Fruit fly (Drosophila melanogaster): ENCODE results near the gene Atg101.
A peak's percentile ranks its signal among the peaks of the same experiment; 100 is the strongest.

Atg101 gene

dm6 chrX:18775839-18776538 lies 15.5 kb upstream of the Atg101 start (continued):
- TF ChIP-seq amos (GFP tag; IDR thresholded peaks at IDR 0.05; ENCODE audit: partially characterized antibody): no peak
- TF ChIP-seq CG4404 (GFP tag; IDR thresholded peaks at IDR 0.05): no peak
- peak; percentile 44 for TF ChIP-seq Vsx1 (GFP tag; optimal IDR thresholded peaks at IDR 0.05)
- peak; percentile 62 for TF ChIP-seq Nf-YB (GFP tag; optimal IDR thresholded peaks at IDR 0.05)
- TF ChIP-seq PHDP (tag; optimal IDR thresholded peaks at IDR 0.05): peak; percentile 64
- TF ChIP-seq stwl (tag; optimal IDR thresholded peaks at IDR 0.05): no peak
- TF ChIP-seq CG11085 (GFP tag; IDR thresholded peaks at IDR 0.05): no peak
- TF ChIP-seq CG16815 (GFP tag; optimal IDR thresholded peaks at IDR 0.05): peak; percentile 68
- TF ChIP-seq jing (GFP tag; optimal IDR thresholded peaks at IDR 0.05): peak; percentile 45
- TF ChIP-seq ac (GFP tag; optimal IDR thresholded peaks at IDR 0.05): peak; percentile 31
- peak; percentile 87 for TF ChIP-seq gem (tag; optimal IDR thresholded peaks at IDR 0.05)
- no peak for TF ChIP-seq Ets97D (GFP tag; optimal IDR thresholded peaks at IDR 0.05)
- TF ChIP-seq Dek (tag; optimal IDR thresholded peaks at IDR 0.05): peak; percentile 17
- TF ChIP-seq Xbp1 (GFP tag; optimal IDR thresholded peaks at IDR 0.05): peak; percentile 58
- no peak for TF ChIP-seq CG1647 (GFP tag; optimal IDR thresholded peaks at IDR 0.05)
- no peak for TF ChIP-seq Adf1 (GFP tag; IDR thresholded peaks at IDR 0.05)
- peak; percentile 36 for TF ChIP-seq Six4 (GFP tag; optimal IDR thresholded peaks at IDR 0.05)
- 0 out of 3 replicates have a peak, but pooled peaks have one; percentile 48 for TF ChIP-seq ci (GFP tag; IDR thresholded peaks at IDR 0.05)
- peak; percentile 45; the same call in 1 of the 2 replicates for TF ChIP-seq ara (GFP tag; IDR thresholded peaks at IDR 0.05)
- no peak for TF ChIP-seq B-H1 (GFP tag; IDR thresholded peaks at IDR 0.05)
- peak; percentile 37; the same call in 1 of the 3 replicates for TF ChIP-seq CG34422 (GFP tag; IDR thresholded peaks at IDR 0.05)
- TF ChIP-seq rib (GFP tag; IDR thresholded peaks at IDR 0.05): no peak
- no peak for TF ChIP-seq ftz-f1 (GFP tag; optimal IDR thresholded peaks at IDR 0.05)
- TF ChIP-seq CG13775 (GFP tag; optimal IDR thresholded peaks at IDR 0.05): peak; percentile 52
- peak; percentile 67 for TF ChIP-seq CG10267 (tag; optimal IDR thresholded peaks at IDR 0.05)
- peak; percentile 47 for TF ChIP-seq chn (GFP tag; optimal IDR thresholded peaks at IDR 0.05)
- TF ChIP-seq NfI (GFP tag; optimal IDR thresholded peaks at IDR 0.05): peak; percentile 38
- peak; percentile 84 for TF ChIP-seq CG7556 (GFP tag; optimal IDR thresholded peaks at IDR 0.05)
- TF ChIP-seq CG2678 (tag; optimal IDR thresholded peaks at IDR 0.05): peak; percentile 73
- no peak for TF ChIP-seq Bteb2 (GFP tag; optimal IDR thresholded peaks at IDR 0.05)
- TF ChIP-seq otp (GFP tag; IDR thresholded peaks at IDR 0.05): no peak
- no peak for TF ChIP-seq MBD-R2 (GFP tag; IDR thresholded peaks at IDR 0.05)
- TF ChIP-seq CG17568 (GFP tag; optimal IDR thresholded peaks at IDR 0.05): no peak
- peak; percentile 74 for TF ChIP-seq CG13424 (tag; optimal IDR thresholded peaks at IDR 0.05)
- TF ChIP-seq hb (GFP tag; IDR thresholded peaks at IDR 0.05; ENCODE audit: partially characterized antibody): no peak
- no peak for TF ChIP-seq D19B (GFP tag; optimal IDR thresholded peaks at IDR 0.05)
- TF ChIP-seq crp (GFP tag; optimal IDR thresholded peaks at IDR 0.05): no peak
- no peak for TF ChIP-seq Mes4 (GFP tag; optimal IDR thresholded peaks at IDR 0.05)
- TF ChIP-seq CG18476 (GFP tag; optimal IDR thresholded peaks at IDR 0.05): peak; percentile 13
- peak; percentile 52 for TF ChIP-seq Spps (tag; optimal IDR thresholded peaks at IDR 0.05)
- no peak for TF ChIP-seq gro (GFP tag; optimal IDR thresholded peaks at IDR 0.05)
- peak; percentile 51 for TF ChIP-seq CG8290 (GFP tag; optimal IDR thresholded peaks at IDR 0.05)
- TF ChIP-seq CG8290 (tag; optimal IDR thresholded peaks at IDR 0.05): no peak
- TF ChIP-seq Sox102F (GFP tag; optimal IDR thresholded peaks at IDR 0.05): peak; percentile 74
- TF ChIP-seq Gsc (GFP tag; IDR thresholded peaks at IDR 0.05): no peak
- peak; percentile 66 for TF ChIP-seq tio (GFP tag; optimal IDR thresholded peaks at IDR 0.05)
- TF ChIP-seq hbn (GFP tag; IDR thresholded peaks at IDR 0.05; ENCODE audit: partially characterized antibody): no peak
- TF ChIP-seq Ssrp (tag; optimal IDR thresholded peaks at IDR 0.05): peak; percentile 85
- peak; percentile 64 for TF ChIP-seq row (GFP tag; IDR thresholded peaks at IDR 0.05)
- peak; percentile 27 for TF ChIP-seq Ets65A (GFP tag)
